Fruit fly (Drosophila melanogaster): ENCODE measurements around the gene CG43998.

The CG43998 gene

DNA sequence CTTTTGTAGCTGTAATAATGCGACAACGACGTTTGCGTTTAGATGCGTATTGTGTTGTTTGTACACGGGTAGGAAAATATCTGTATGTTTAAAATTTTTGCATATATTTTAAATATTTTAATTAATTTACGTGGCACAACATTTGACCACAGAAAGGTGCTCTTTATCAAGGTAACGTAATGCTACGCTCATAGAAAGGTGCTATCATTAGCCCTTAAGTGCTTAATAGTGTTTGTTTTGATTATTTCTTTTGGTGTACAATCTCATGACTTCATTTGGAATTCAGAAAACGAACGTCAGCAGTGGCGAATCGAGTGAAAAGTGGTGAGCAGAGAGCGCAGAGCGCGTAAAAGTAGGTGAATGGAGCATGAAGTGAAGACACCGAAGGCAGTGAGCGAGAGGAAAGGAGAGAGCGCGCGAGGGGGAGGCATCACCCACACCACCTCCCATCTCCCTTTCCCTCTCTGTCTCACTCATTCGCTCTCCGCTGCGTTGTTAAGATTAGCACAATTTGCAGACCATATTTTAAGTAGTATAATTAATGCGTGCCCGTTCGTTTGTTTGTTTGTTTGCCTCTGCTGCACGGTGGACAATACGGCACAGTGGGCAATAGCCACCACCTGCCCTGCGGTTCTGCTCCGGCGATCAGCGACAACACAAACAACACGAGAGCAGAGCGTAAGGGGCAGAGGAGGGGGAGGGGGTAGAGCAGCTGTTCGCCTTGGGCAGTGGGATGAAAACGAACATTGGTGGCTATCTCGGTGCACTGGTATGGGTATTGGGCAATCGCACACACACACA, 6.9 kb downstream of the CG43998 start (continued):
- TF ChIP-seq esn (GFP tag; optimal IDR thresholded peaks at IDR 0.05) (no peak), spab (GFP tag; optimal IDR thresholded peaks at IDR 0.05) (no peak), CG34406 (GFP tag; optimal IDR thresholded peaks at IDR 0.05) (peak; percentile 12), CG7368 (GFP tag; optimal IDR thresholded peaks at IDR 0.05) (peak; percentile 47), CG6163 (GFP tag; IDR thresholded peaks at IDR 0.05) (peak; percentile 60; the same call in 2 of the 3 replicates), ss (GFP tag; optimal IDR thresholded peaks at IDR 0.05) (no peak), Sox14 (GFP tag; optimal IDR thresholded peaks at IDR 0.05) (no peak), acj6 (GFP tag; optimal IDR thresholded peaks at IDR 0.05) (peak; percentile 45), CG6276 (GFP tag; optimal IDR thresholded peaks at IDR 0.05) (no peak), CG9139 (GFP tag; optimal IDR thresholded peaks at IDR 0.05) (no peak), CG10631 (GFP tag; optimal IDR thresholded peaks at IDR 0.05) (peak; percentile 38), topi (GFP tag; optimal IDR thresholded peaks at IDR 0.05) (no peak), CG4318 (GFP tag; optimal IDR thresholded peaks at IDR 0.05) (no peak), fd59A (GFP tag; optimal IDR thresholded peaks at IDR 0.05) (no peak), Ets96B (tag; optimal IDR thresholded peaks at IDR 0.05) (peak; percentile 65), CG11762 (GFP tag; optimal IDR thresholded peaks at IDR 0.05; ENCODE audit: insufficient read depth) (no peak), Blimp-1 (GFP tag; optimal IDR thresholded peaks at IDR 0.05) (no peak), lz (GFP tag; optimal IDR thresholded peaks at IDR 0.05) (no peak), Hr39 (GFP tag; optimal IDR thresholded peaks at IDR 0.05) (no peak), CG1621 (tag; optimal IDR thresholded peaks at IDR 0.05) (no peak), vri (GFP tag; optimal IDR thresholded peaks at IDR 0.05) (peak; percentile 16), CG8632 (GFP tag; optimal IDR thresholded peaks at IDR 0.05) (peak; percentile 30), Hr4 (GFP tag; optimal IDR thresholded peaks at IDR 0.05) (peak; percentile 69), dsx (GFP tag; optimal IDR thresholded peaks at IDR 0.05; ENCODE audit: poor library complexity, severe bottlenecking) (no peak), Sox102F (GFP tag; optimal IDR thresholded peaks at IDR 0.05) (no peak), Lpt (GFP tag; optimal IDR thresholded peaks at IDR 0.05) (no peak), CG31627 (GFP tag; optimal IDR thresholded peaks at IDR 0.05) (no peak), achi (GFP tag; optimal IDR thresholded peaks at IDR 0.05) (peak; percentile 61), CG6792 (GFP tag; optimal IDR thresholded peaks at IDR 0.05) (peak; percentile 26), CG15336 (GFP tag; IDR thresholded peaks at IDR 0.05) (peak; percentile 82), OdsH (GFP tag; optimal IDR thresholded peaks at IDR 0.05) (peak; percentile 68)

dm6 chr3R:23920874-23921539, 7.8 kb downstream of the CG43998 start:
- TF ChIP-seq Eip93F (GFP tag; optimal IDR thresholded peaks at IDR 0.05) (peak; percentile 39), net (GFP tag; optimal IDR thresholded peaks at IDR 0.05) (peak; percentile 11), CG16779 (tag; optimal IDR thresholded peaks at IDR 0.05) (no peak), CG1621 (tag; optimal IDR thresholded peaks at IDR 0.05) (peak; percentile 42), Hr39 (GFP tag; optimal IDR thresholded peaks at IDR 0.05) (peak; percentile 74), salr (GFP tag; optimal IDR thresholded peaks at IDR 0.05) (peak in 1 of 2 experiments; percentile 59), CG11294 (GFP tag; IDR thresholded peaks at IDR 0.05) (no peak), CG10631 (GFP tag; optimal IDR thresholded peaks at IDR 0.05) (peak; percentile 14), Gug (GFP tag; IDR thresholded peaks at IDR 0.05) (peak; percentile 23), CG8119 (GFP tag; IDR thresholded peaks at IDR 0.05) (peak; percentile 37; the same call in 2 of the 3 replicates), fd85E (GFP tag; optimal IDR thresholded peaks at IDR 0.05) (no peak), Ets96B (tag; optimal IDR thresholded peaks at IDR 0.05) (peak; percentile 37), CG6808 (GFP tag; optimal IDR thresholded peaks at IDR 0.05) (peak; percentile 49), CG6276 (GFP tag; optimal IDR thresholded peaks at IDR 0.05) (no peak), Sox15 (GFP tag; optimal IDR thresholded peaks at IDR 0.05) (peak; percentile 41), lz (GFP tag; optimal IDR thresholded peaks at IDR 0.05) (peak; percentile 64), CG8632 (GFP tag; optimal IDR thresholded peaks at IDR 0.05) (peak; percentile 10), spab (GFP tag; optimal IDR thresholded peaks at IDR 0.05) (no peak), CG11762 (GFP tag; optimal IDR thresholded peaks at IDR 0.05; ENCODE audit: insufficient read depth) (no peak), CG31627 (GFP tag; optimal IDR thresholded peaks at IDR 0.05) (peak; percentile 58), CG32006 (GFP tag; optimal IDR thresholded peaks at IDR 0.05) (no peak), CG7368 (GFP tag; optimal IDR thresholded peaks at IDR 0.05) (peak; percentile 49), CG34406 (GFP tag; optimal IDR thresholded peaks at IDR 0.05) (peak; percentile 45), achi (GFP tag; optimal IDR thresholded peaks at IDR 0.05) (peak; percentile 32), acj6 (GFP tag; optimal IDR thresholded peaks at IDR 0.05) (peak; percentile 42), esn (GFP tag; optimal IDR thresholded peaks at IDR 0.05) (peak; percentile 71), CG6792 (GFP tag; optimal IDR thresholded peaks at IDR 0.05) (peak; percentile 22), dac (GFP tag; optimal IDR thresholded peaks at IDR 0.05) (no peak), CG9139 (GFP tag; optimal IDR thresholded peaks at IDR 0.05) (no peak), CG15336 (GFP tag; IDR thresholded peaks at IDR 0.05) (peak; percentile 26; the same call in 1 of the 2 replicates), Hr4 (GFP tag; optimal IDR thresholded peaks at IDR 0.05) (no peak), OdsH (GFP tag; optimal IDR thresholded peaks at IDR 0.05) (no peak), Hr38 (GFP tag; optimal IDR thresholded peaks at IDR 0.05) (no peak)

Measured in whole organism, prepupa.